Fruit fly (Drosophila melanogaster) whole organism, embryonic: ENCODE measurements around the gene Sec10.
A peak's percentile ranks its signal among the peaks of the same experiment; 100 is the strongest.

Experiments
- CG13624 ChIP-seq: fragments of 200-800 bp; sonication (Bioruptor generic); optimal IDR thresholded peaks from 2 replicates; lab custom pipeline; 2016; ENCODE audit warnings: missing biosample characterization, missing genetic modification characterization
- CG43689 ChIP-seq: fragments of 200-800 bp; sonication (Bioruptor generic); IDR thresholded peaks from 2 replicates; pipeline ENCODE4 v1.3.6; 2022; ENCODE audit warnings: missing biosample characterization, missing genetic modification characterization
- Hr51 ChIP-seq, 2 experiments: fragments of 200-800 bp; sonication (Bioruptor generic); optimal IDR thresholded peaks; 2 replicates in 1 of 2; 3 replicates in 1 of 2; lab custom pipeline; 2016 to 2018; ENCODE audit warnings: missing biosample characterization in 2 of 2, missing genetic modification characterization in 2 of 2, mild to moderate bottlenecking in 1 of 2, moderate library complexity in 1 of 2
- pho ChIP-seq: fragments of 200-800 bp; sonication (Bioruptor generic); optimal IDR thresholded peaks from 2 replicates; lab custom pipeline; 2016; ENCODE audit warnings: missing biosample characterization, missing genetic modification characterization

dm6 chr3R:24091653-24092052 is 43.0 kb upstream of the Sec10 start:
- TF ChIP-seq CG13624 (GFP tag; lab: Kevin White, UChicago) (no peak), CG43689 (GFP tag; lab: Robert Waterston, UW) (no peak), pho (GFP tag; lab: Kevin White, UChicago) (no peak), Hr51 (GFP tag; optimal IDR thresholded peaks at IDR 0.05; lab: Kevin White, UChicago) (peak in 1 of 2 experiments; percentile 29)
